Worm (Caenorhabditis elegans): ENCODE data around the gene mtq-2.

Gene mtq-2

DNA sequence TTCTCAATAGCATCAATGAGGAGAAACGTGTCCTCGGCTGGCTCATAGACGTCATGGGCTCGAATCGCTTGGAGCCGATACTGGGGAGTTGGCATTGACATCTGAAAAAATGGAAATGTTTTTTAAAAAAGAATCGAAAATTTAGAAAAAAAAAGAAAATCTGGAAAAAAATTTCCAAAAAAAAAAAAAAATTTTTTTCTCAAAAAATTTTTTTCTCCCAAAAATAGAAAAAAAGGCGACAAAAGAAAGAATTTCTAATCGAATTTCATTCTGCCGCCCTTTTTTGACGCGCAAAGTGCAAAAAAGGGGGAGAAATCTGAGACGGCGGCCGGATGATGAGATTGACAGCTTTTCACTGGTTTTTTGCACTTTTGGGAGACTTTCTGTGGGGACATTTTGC lies at the start of gene mtq-2:
Gene mtq-2, minus strand, starts transcription at position 101 of the 400 bp plus-strand sequence.
- TF ChIP-seq blmp-1 (tag; optimal IDR thresholded peaks at IDR 0.05; ENCODE audit: insufficient read depth) (no peak), nhr-23 (tag; optimal IDR thresholded peaks at IDR 0.05) (no peak), lsy-2 (tag; optimal IDR thresholded peaks at IDR 0.05) (no peak), sma-9 (GFP tag; optimal IDR thresholded peaks at IDR 0.05) (no peak), sma-9 (tag; optimal IDR thresholded peaks at IDR 0.05) (no peak), ZK546.5 (tag; optimal IDR thresholded peaks at IDR 0.05) (no peak)

DNA sequence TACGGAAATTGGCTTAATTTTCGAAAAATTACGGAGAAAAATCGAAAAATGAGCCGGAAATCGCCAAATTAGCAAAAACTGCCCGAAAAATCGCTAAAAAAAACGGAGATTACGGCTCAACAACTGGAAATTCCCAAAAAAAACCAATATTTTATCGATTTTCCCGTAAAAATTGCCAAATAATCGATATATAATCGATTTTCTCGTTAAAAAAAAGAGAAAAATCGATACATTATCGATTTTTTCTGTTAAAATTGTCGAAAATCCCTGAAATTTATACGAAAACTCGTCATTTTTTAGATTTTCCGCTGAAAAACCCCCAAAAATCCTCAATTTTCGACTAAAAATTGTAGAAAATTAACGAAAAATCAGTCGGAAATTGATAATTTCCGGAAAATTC lies 47.1 kb upstream of the mtq-2 start:
- TF ChIP-seq crh-2 (tag; optimal IDR thresholded peaks at IDR 0.05) (no peak), ama-1 (optimal IDR thresholded peaks at IDR 0.05) (no peak), sem-4 (tag; optimal IDR thresholded peaks at IDR 0.05) (no peak), nhr-23 (tag; optimal IDR thresholded peaks at IDR 0.05) (no peak), unc-55 (GFP tag; optimal IDR thresholded peaks at IDR 0.05) (no peak), egl-27 (tag; optimal IDR thresholded peaks at IDR 0.05) (no peak), lin-11 (tag; optimal IDR thresholded peaks at IDR 0.05) (no peak), gmeb-1 (tag; optimal IDR thresholded peaks at IDR 0.05) (no peak), lin-13 (GFP tag; optimal IDR thresholded peaks at IDR 0.05) (no peak), elt-3 (tag; optimal IDR thresholded peaks at IDR 0.05) (no peak), nhr-21 (tag; optimal IDR thresholded peaks at IDR 0.05) (no peak), sma-3 (GFP tag; optimal IDR thresholded peaks at IDR 0.05) (no peak), unc-39 (tag; optimal IDR thresholded peaks at IDR 0.05) (no peak), ztf-1 (GFP tag; conservative IDR thresholded peaks at IDR 0.05) (no peak), elt-1 (tag; optimal IDR thresholded peaks at IDR 0.05) (no peak)

DNA sequence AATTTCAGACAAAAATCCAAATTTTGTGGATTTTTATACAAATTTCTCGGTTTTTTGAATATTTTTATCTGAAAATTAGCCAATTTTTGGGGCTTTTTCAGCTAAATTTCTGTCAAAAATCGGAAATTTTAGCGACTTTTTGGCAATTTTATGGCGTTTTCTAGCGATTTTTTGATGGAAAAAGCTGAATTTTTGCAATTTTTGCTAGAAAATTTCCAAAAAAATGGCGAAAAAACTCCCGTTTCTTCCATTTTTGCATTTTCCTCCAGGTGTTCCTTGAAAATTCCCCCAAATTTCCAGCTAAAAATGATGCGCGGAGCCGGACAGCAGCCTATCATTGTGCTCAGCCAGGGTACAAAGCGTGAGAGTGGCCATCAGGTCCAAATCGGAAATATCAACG lies 44.0 kb upstream of the mtq-2 start, which contains the start of gene cct-3:
Gene cct-3, plus strand, starts transcription at position 301 of the 400 bp plus-strand sequence.
- TF ChIP-seq ztf-4 (tag; optimal IDR thresholded peaks at IDR 0.05) (no peak), mdl-1 (tag; optimal IDR thresholded peaks at IDR 0.05) (no peak), ama-1 (optimal IDR thresholded peaks at IDR 0.05) (no peak), lin-39 (tag; optimal IDR thresholded peaks at IDR 0.05) (no peak), nhr-12 (tag; optimal IDR thresholded peaks at IDR 0.05) (no peak), blmp-1 (tag; optimal IDR thresholded peaks at IDR 0.05; ENCODE audit: insufficient read depth) (no peak), ztf-11 (tag; optimal IDR thresholded peaks at IDR 0.05) (no peak), ZK546.5 (tag; optimal IDR thresholded peaks at IDR 0.05) (no peak), nhr-23 (tag; optimal IDR thresholded peaks at IDR 0.05) (no peak), nhr-237 (tag; optimal IDR thresholded peaks at IDR 0.05) (no peak), mbf-1 (tag; optimal IDR thresholded peaks at IDR 0.05) (no peak)

DNA sequence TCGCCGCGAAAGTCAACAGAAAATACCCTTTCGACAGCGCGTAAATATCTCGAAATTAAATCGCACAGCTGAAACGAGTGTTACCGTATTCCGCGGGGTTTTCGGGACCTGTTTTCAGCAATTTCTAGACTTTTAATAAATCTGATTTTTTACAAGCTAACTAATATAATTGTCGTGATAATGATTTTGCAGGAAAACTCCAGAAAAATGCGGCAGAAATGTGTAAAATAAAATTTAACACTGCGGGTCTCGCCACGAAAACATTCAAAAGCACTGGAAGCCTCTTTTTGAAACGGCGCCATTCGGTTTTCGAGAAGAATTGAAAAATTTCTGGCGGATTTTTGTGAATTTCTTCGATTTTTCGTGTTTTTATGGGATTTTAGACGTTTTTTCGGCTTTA lies 43.2 kb upstream of the mtq-2 start, which contains the start of gene F54A3.6:
Gene F54A3.6, minus strand, starts transcription at position 42 of the 400 bp plus-strand sequence.
- peak; percentile 67 to 89 for TF ChIP-seq lsy-2 (tag; optimal IDR thresholded peaks at IDR 0.05)

DNA sequence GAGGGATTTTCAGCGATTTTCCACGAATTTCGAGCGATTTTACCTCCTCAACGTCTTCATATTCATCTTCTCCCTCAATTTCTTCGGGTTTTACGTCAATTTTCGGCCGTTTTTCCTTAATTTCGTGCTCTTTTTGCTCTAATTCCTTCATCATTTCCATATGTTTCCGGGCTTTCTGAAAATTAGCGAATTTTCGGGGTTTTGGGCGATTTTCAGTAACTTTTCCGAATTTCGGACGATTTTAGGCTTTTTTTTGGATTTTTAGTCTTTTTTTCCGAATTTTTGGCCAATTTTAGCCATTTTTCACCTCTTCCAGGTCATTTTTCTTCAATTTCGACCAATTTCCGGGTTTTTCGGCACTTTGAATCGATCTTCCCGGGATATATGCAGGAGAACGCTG lies 41.1 kb upstream of the mtq-2 start:
- no peak for TF ChIP-seq ZK546.5 (tag; optimal IDR thresholded peaks at IDR 0.05)
- TF ChIP-seq nhr-237 (tag; optimal IDR thresholded peaks at IDR 0.05) = no peak
- TF ChIP-seq Y55F3AM.14 (GFP tag; optimal IDR thresholded peaks at IDR 0.05) = no peak
- no peak for TF ChIP-seq F13H6.1 (tag; optimal IDR thresholded peaks at IDR 0.05)
- TF ChIP-seq unc-39 (tag; optimal IDR thresholded peaks at IDR 0.05) = no peak
- no peak for TF ChIP-seq sma-9 (GFP tag; optimal IDR thresholded peaks at IDR 0.05)
- no peak for TF ChIP-seq sma-9 (tag; optimal IDR thresholded peaks at IDR 0.05)
- TF ChIP-seq sma-3 (GFP tag; optimal IDR thresholded peaks at IDR 0.05) = no peak

DNA sequence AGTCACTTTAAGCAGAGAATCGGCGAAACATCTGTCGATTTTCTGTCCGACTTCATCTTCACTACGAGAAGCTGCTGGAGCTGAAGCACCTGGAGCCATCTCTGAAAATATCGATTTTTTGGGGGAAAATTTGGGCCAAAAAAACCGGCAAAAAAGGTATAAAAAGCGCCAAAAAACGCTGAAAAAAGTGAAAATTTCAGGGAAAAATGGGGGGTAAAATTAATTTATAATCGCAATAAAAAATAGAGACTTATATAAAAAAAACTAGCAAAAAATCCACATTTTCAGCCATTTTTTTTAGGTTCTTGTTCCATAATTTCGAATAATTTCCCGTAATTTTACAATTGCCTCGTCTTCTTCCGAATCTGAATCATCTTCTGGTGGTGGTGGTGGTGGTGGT lies 36.4 kb upstream of the mtq-2 start, which contains the start of gene F54A3.5:
Gene F54A3.5, minus strand, starts transcription at position 101 of the 400 bp plus-strand sequence.
- no peak for TF ChIP-seq ceh-16 (tag; optimal IDR thresholded peaks at IDR 0.05)
- TF ChIP-seq nhr-12 (tag; optimal IDR thresholded peaks at IDR 0.05) = no peak
- TF ChIP-seq nhr-6 (tag; optimal IDR thresholded peaks at IDR 0.05) = no peak
- TF ChIP-seq snpc-4 (tag; optimal IDR thresholded peaks at IDR 0.05) = no peak
- TF ChIP-seq nhr-21 (tag; optimal IDR thresholded peaks at IDR 0.05) = no peak
- no peak for TF ChIP-seq ztf-1 (GFP tag; conservative IDR thresholded peaks at IDR 0.05)
- no peak for TF ChIP-seq fos-1 (tag; optimal IDR thresholded peaks at IDR 0.05)
- TF ChIP-seq unc-39 (tag; optimal IDR thresholded peaks at IDR 0.05) = no peak
- no peak for TF ChIP-seq nhr-129 (tag; optimal IDR thresholded peaks at IDR 0.05)
- no peak for TF ChIP-seq peb-1 (tag; optimal IDR thresholded peaks at IDR 0.05)
- TF ChIP-seq F13H6.1 (tag; optimal IDR thresholded peaks at IDR 0.05) = no peak
- TF ChIP-seq nhr-25 (tag; optimal IDR thresholded peaks at IDR 0.05) = no peak
- no peak for TF ChIP-seq sma-3 (GFP tag; optimal IDR thresholded peaks at IDR 0.05)
- TF ChIP-seq zag-1 (tag; optimal IDR thresholded peaks at IDR 0.05) = no peak
